Fruit fly (Drosophila melanogaster) S2 (cell line): ENCODE measurements around the gene Cdc14.

Source experiments
- CG8478 ChIP-seq: fragments of >200 bp; optimal IDR thresholded peaks from 2 replicates; lab custom pipeline; 2018
- CTCF ChIP-seq, 2 experiments: fragments of >200 bp; optimal IDR thresholded peaks; 2 replicates each; lab custom pipeline; 2018

dm6 chr2L:7855108-7855507 is 44.6 kb upstream of the Cdc14 start, which contains the start of gene CG14535:
- no peak for TF ChIP-seq CTCF (optimal IDR thresholded peaks at IDR 0.05; lab: Kevin White, UChicago)
- no peak for TF ChIP-seq CG8478 (lab: Kevin White, UChicago)
